Worm (Caenorhabditis elegans) whole organism, L4 larva: Measurements from ENCODE around the gene grd-5.

ENCODE experiments used
- ZK546.5 ChIP-seq, 2 experiments: sonication (generic microtip); optimal IDR thresholded peaks; 2 replicates each; lab custom pipeline; 2017; ENCODE audit warnings: missing biosample characterization in 2 of 2, missing genetic modification characterization in 2 of 2
- nhr-28 ChIP-seq: fragments of 150-350 bp; optimal IDR thresholded peaks from 2 replicates; lab custom pipeline; 2014; ENCODE audit warnings: missing biosample characterization, missing genetic modification characterization
- unc-39 ChIP-seq: sonication (generic microtip); optimal IDR thresholded peaks from 2 replicates; lab custom pipeline; 2017; ENCODE audit warnings: missing biosample characterization, missing genetic modification characterization
- zip-11 ChIP-seq: fragments of 200-800 bp; sonication (Bioruptor generic); IDR thresholded peaks from 2 replicates; pipeline ENCODE4 v1.3.6; 2022; ENCODE audit warnings: missing genetic modification characterization, missing compliant biosample characterization

DNA sequence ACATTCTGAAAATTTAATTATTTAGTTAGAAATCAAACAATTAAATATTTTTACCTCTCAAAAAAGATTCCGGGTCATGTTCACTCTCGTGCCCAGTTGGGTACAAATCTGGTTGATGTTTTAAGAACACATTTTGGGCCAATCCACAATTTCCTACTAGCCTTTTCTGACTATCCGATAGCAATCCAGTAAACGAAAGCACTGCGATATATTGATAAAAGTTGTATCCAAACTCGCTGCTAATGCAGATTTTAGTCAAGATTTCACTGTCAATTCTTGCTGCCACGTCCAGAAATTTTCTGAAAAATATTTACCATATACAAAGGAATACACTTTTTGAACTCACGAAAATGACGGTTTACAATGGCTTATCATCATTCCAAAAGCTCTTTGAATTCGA is 49.7 kb upstream of the grd-5 start:
- TF ChIP-seq ZK546.5 (tag; optimal IDR thresholded peaks at IDR 0.05; lab: Kevin White, UChicago) (no peak), unc-39 (tag; lab: Kevin White, UChicago) (no peak), zip-11 (GFP tag; lab: Robert Waterston, UW) (no peak), nhr-28 (tag; lab: Kevin White, UChicago) (no peak)
